In the genomic region with DNA sequence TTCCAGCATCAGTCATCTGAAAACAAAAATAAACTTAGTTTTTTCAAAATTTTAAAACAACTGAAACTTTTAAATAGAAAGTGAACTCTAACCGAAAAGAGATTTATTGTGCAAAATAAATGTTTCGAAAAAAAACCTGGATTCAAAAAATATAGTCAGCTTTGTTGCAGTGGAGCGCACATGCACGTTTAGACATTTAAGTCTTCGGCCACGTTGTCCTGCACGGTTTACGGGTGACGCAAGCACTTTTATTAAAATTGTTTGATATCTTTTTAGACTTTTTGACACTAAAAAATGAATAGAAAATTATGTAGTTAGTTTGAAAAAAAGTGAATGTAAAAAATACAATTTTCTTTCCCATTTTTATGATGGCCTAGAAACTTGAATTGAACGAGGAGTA, we compare ENCODE assay signal across 6 worm cellular contexts.
A peak's percentile ranks its signal among the peaks of the same experiment; 100 is the strongest.
TF ChIP-seq lines count a peak whose summit lies in the region.

TSS of gene ubh-4 (minus strand) at position 182 of the 400 bp plus-strand sequence.
TSS of gene algn-6 (plus strand) at position 387 of the 400 bp plus-strand sequence.

TF ChIP-seq in whole organism, L1 larva, 84 proteins besides CTCF, POLR2A, EP300 and RAD21 (continued from another document and continues in another):
- TF ChIP-seq snu-23 (GFP tag; optimal IDR thresholded peaks at IDR 0.05; lab: Kevin White, UChicago): peak; percentile 69
- peak; percentile 82 for TF ChIP-seq C16A3.4 (tag; optimal IDR thresholded peaks at IDR 0.05; lab: Kevin White, UChicago)
- no peak for TF ChIP-seq ets-5 (GFP tag; IDR thresholded peaks at IDR 0.05; lab: Robert Waterston, UW)
- no peak for TF ChIP-seq nhr-76 (tag; optimal IDR thresholded peaks at IDR 0.05; lab: Kevin White, UChicago)
- TF ChIP-seq egl-13 (tag; optimal IDR thresholded peaks at IDR 0.05; lab: Kevin White, UChicago): peak; percentile 13
- TF ChIP-seq nhr-85 (tag; lab: Kevin White, UChicago): peak; percentile 75
- TF ChIP-seq sptf-1 (tag; optimal IDR thresholded peaks at IDR 0.05; lab: Kevin White, UChicago): no peak
- TF ChIP-seq lin-39 (tag; optimal IDR thresholded peaks at IDR 0.05; lab: Kevin White, UChicago): no peak
- peak; percentile 34 for TF ChIP-seq isw-1 (GFP tag; IDR thresholded peaks at IDR 0.05; lab: Robert Waterston, UW)
- no peak for TF ChIP-seq mef-2 (tag; optimal IDR thresholded peaks at IDR 0.05; lab: Kevin White, UChicago)
- no peak for TF ChIP-seq lin-13 (GFP tag; optimal IDR thresholded peaks at IDR 0.05; lab: Kevin White, UChicago)
- TF ChIP-seq ceh-63 (GFP tag; optimal IDR thresholded peaks at IDR 0.05; lab: Kevin White, UChicago): no peak
- TF ChIP-seq nhr-20 (tag; optimal IDR thresholded peaks at IDR 0.05; lab: Kevin White, UChicago): peak; percentile 72
- TF ChIP-seq fos-1 (tag; optimal IDR thresholded peaks at IDR 0.05; lab: Kevin White, UChicago): no peak
- TF ChIP-seq unc-62 (GFP tag; optimal IDR thresholded peaks at IDR 0.05; lab: Kevin White, UChicago): no peak
- no peak for TF ChIP-seq alr-1 (tag; optimal IDR thresholded peaks at IDR 0.05; lab: Kevin White, UChicago; ENCODE audit: borderline replicate concordance)
- TF ChIP-seq skn-1 (tag; optimal IDR thresholded peaks at IDR 0.05; lab: Kevin White, UChicago): peak; percentile 31
- TF ChIP-seq lin-14 (GFP tag; optimal IDR thresholded peaks at IDR 0.05; lab: Kevin White, UChicago): peak; percentile 76
- peak in 1 of 2 experiments; percentile 17 for TF ChIP-seq mdl-1 (tag; optimal IDR thresholded peaks at IDR 0.05; lab: Kevin White, UChicago)
- no peak for TF ChIP-seq nhr-11 (tag; optimal IDR thresholded peaks at IDR 0.05; lab: Kevin White, UChicago)
- TF ChIP-seq pag-3 (tag; optimal IDR thresholded peaks at IDR 0.05; lab: Kevin White, UChicago; ENCODE audit: borderline replicate concordance, insufficient read depth): no peak

TF ChIP-seq in whole organism, L2 larva, 48 proteins besides CTCF, POLR2A, EP300 and RAD21 (continued from another document):
- TF ChIP-seq nhr-10 (tag; optimal IDR thresholded peaks at IDR 0.05; lab: Kevin White, UChicago): no peak
- TF ChIP-seq crh-2 (tag; optimal IDR thresholded peaks at IDR 0.05; lab: Kevin White, UChicago): peak; percentile 62
- no peak for TF ChIP-seq nhr-12 (tag; optimal IDR thresholded peaks at IDR 0.05; lab: Kevin White, UChicago)
- TF ChIP-seq fos-1 (tag; optimal IDR thresholded peaks at IDR 0.05; lab: Kevin White, UChicago): peak; percentile 45
- TF ChIP-seq R02D3.7 (tag; optimal IDR thresholded peaks at IDR 0.05; lab: Kevin White, UChicago): no peak
- peak; percentile 61 for TF ChIP-seq nhr-129 (tag; optimal IDR thresholded peaks at IDR 0.05; lab: Kevin White, UChicago)
- peak; percentile 57 to 96 for TF ChIP-seq lsy-2 (tag; optimal IDR thresholded peaks at IDR 0.05; lab: Kevin White, UChicago)
- TF ChIP-seq C34F6.9 (tag; optimal IDR thresholded peaks at IDR 0.05; lab: Kevin White, UChicago): peak; percentile 86
- peak; percentile 53 for TF ChIP-seq skn-1 (tag; optimal IDR thresholded peaks at IDR 0.05; lab: Kevin White, UChicago)
- peak; percentile 6 for TF ChIP-seq lin-13 (GFP tag; optimal IDR thresholded peaks at IDR 0.05; lab: Kevin White, UChicago)
- TF ChIP-seq nhr-6 (tag; optimal IDR thresholded peaks at IDR 0.05; lab: Kevin White, UChicago): no peak
- TF ChIP-seq zag-1 (tag; optimal IDR thresholded peaks at IDR 0.05; lab: Kevin White, UChicago): no peak
- TF ChIP-seq gmeb-1 (tag; optimal IDR thresholded peaks at IDR 0.05; lab: Kevin White, UChicago): peak; percentile 59

TF ChIP-seq in whole organism, L3 larva, 47 proteins besides CTCF, POLR2A, EP300 and RAD21 (continued from another document):
- TF ChIP-seq nhr-23 (tag; optimal IDR thresholded peaks at IDR 0.05; lab: Kevin White, UChicago) (peak; percentile 50), ztf-11 (tag; optimal IDR thresholded peaks at IDR 0.05; lab: Kevin White, UChicago) (no peak), nhr-28 (tag; optimal IDR thresholded peaks at IDR 0.05; lab: Kevin White, UChicago) (no peak), tbx-2 (tag; optimal IDR thresholded peaks at IDR 0.05; lab: Kevin White, UChicago) (no peak), nhr-43 (tag; optimal IDR thresholded peaks at IDR 0.05; lab: Kevin White, UChicago; ENCODE audit: poor library complexity, severe bottlenecking) (peak; percentile 75), elt-3 (tag; optimal IDR thresholded peaks at IDR 0.05; lab: Kevin White, UChicago) (no peak), hmg-11 (tag; optimal IDR thresholded peaks at IDR 0.05; lab: Kevin White, UChicago) (no peak), ceh-82 (tag; optimal IDR thresholded peaks at IDR 0.05; lab: Kevin White, UChicago) (no peak), elt-2 (tag; optimal IDR thresholded peaks at IDR 0.05; lab: Kevin White, UChicago) (peak; percentile 34), nhr-76 (tag; optimal IDR thresholded peaks at IDR 0.05; lab: Kevin White, UChicago) (no peak), aly-2 (tag; optimal IDR thresholded peaks at IDR 0.05; lab: Kevin White, UChicago) (no peak), R02D3.7 (tag; optimal IDR thresholded peaks at IDR 0.05; lab: Kevin White, UChicago) (no peak), skn-1 (tag; optimal IDR thresholded peaks at IDR 0.05; lab: Kevin White, UChicago) (no peak), ztf-4 (tag; optimal IDR thresholded peaks at IDR 0.05; lab: Kevin White, UChicago) (no peak), nfya-1 (tag; optimal IDR thresholded peaks at IDR 0.05; lab: Kevin White, UChicago; ENCODE audit: insufficient read depth) (peak; percentile 72), pqm-1 (tag; optimal IDR thresholded peaks at IDR 0.05; lab: Kevin White, UChicago) (peak; percentile 15), lin-39 (tag; optimal IDR thresholded peaks at IDR 0.05; lab: Kevin White, UChicago) (no peak), nhr-11 (tag; optimal IDR thresholded peaks at IDR 0.05; lab: Kevin White, UChicago) (no peak), mml-1 (tag; optimal IDR thresholded peaks at IDR 0.05; lab: Kevin White, UChicago) (no peak), ceh-28 (tag; optimal IDR thresholded peaks at IDR 0.05; lab: Kevin White, UChicago) (no peak), nhr-67 (tag; optimal IDR thresholded peaks at IDR 0.05; lab: Kevin White, UChicago) (no peak), lsy-12 (tag; optimal IDR thresholded peaks at IDR 0.05; lab: Kevin White, UChicago) (no peak), ceh-9 (tag; optimal IDR thresholded peaks at IDR 0.05; lab: Kevin White, UChicago) (no peak)

TF ChIP-seq in whole organism, L4 larva, 104 proteins besides CTCF, POLR2A, EP300 and RAD21 (continued from another document and continues in another):
- TF ChIP-seq mdl-1 (tag; optimal IDR thresholded peaks at IDR 0.05; lab: Kevin White, UChicago): no peak
- peak; percentile 36 for TF ChIP-seq rbr-2 (tag; optimal IDR thresholded peaks at IDR 0.05; lab: Kevin White, UChicago)
- TF ChIP-seq mxl-3 (GFP tag; optimal IDR thresholded peaks at IDR 0.05; lab: Kevin White, UChicago): peak; percentile 38
- no peak for TF ChIP-seq aha-1 (tag; lab: Kevin White, UChicago)
- no peak for TF ChIP-seq zag-1 (tag; optimal IDR thresholded peaks at IDR 0.05; lab: Kevin White, UChicago)
- no peak for TF ChIP-seq F44E2.7 (GFP tag; IDR thresholded peaks at IDR 0.05; lab: Robert Waterston, UW)
- TF ChIP-seq sdz-12 (GFP tag; optimal IDR thresholded peaks at IDR 0.05; lab: Kevin White, UChicago): no peak
- no peak for TF ChIP-seq ceh-44 (GFP tag; IDR thresholded peaks at IDR 0.05; lab: Robert Waterston, UW)
- TF ChIP-seq dmd-8 (GFP tag; IDR thresholded peaks at IDR 0.05; lab: Robert Waterston, UW): no peak
- TF ChIP-seq tag-97 (GFP tag; IDR thresholded peaks at IDR 0.05; lab: Robert Waterston, UW): no peak
- no peak for TF ChIP-seq ceh-82 (tag; optimal IDR thresholded peaks at IDR 0.05; lab: Kevin White, UChicago)
- TF ChIP-seq Y75B8A.6 (GFP tag; IDR thresholded peaks at IDR 0.05; lab: Robert Waterston, UW): no peak
- TF ChIP-seq pha-4 (GFP tag; IDR thresholded peaks at IDR 0.05; lab: Robert Waterston, UW): no peak
- peak; percentile 8 for TF ChIP-seq pha-4 (tag; optimal IDR thresholded peaks at IDR 0.05; lab: Kevin White, UChicago)
- TF ChIP-seq daf-16 (GFP tag; optimal IDR thresholded peaks at IDR 0.05; lab: Kevin White, UChicago): no peak
- peak; percentile 38 for TF ChIP-seq daf-16 (tag; optimal IDR thresholded peaks at IDR 0.05; lab: Kevin White, UChicago)
- no peak for TF ChIP-seq cey-2 (tag; optimal IDR thresholded peaks at IDR 0.05; lab: Kevin White, UChicago; ENCODE audit: borderline replicate concordance, insufficient read depth)
- no peak for TF ChIP-seq F37D6.2 (tag; optimal IDR thresholded peaks at IDR 0.05; lab: Kevin White, UChicago)
- no peak for TF ChIP-seq attf-4 (tag; optimal IDR thresholded peaks at IDR 0.05; lab: Kevin White, UChicago)
- no peak for TF ChIP-seq lir-3 (tag; optimal IDR thresholded peaks at IDR 0.05; lab: Kevin White, UChicago)
- TF ChIP-seq unc-130 (GFP tag; optimal IDR thresholded peaks at IDR 0.05; lab: Kevin White, UChicago): peak; percentile 96
- no peak for TF ChIP-seq D1046.2 (GFP tag; IDR thresholded peaks at IDR 0.05; lab: Robert Waterston, UW)
- peak; percentile 27; the same call in 1 of the 2 replicates for TF ChIP-seq dmd-6 (GFP tag; IDR thresholded peaks at IDR 0.05; lab: Robert Waterston, UW)
- no peak for TF ChIP-seq skn-1 (tag; optimal IDR thresholded peaks at IDR 0.05; lab: Kevin White, UChicago)
- TF ChIP-seq nhr-28 (tag; optimal IDR thresholded peaks at IDR 0.05; lab: Kevin White, UChicago): peak; percentile 65
- TF ChIP-seq mxl-2 (GFP tag; conservative IDR thresholded peaks at IDR 0.05; lab: Robert Waterston, UW): no peak
- no peak for TF ChIP-seq ceh-28 (tag; optimal IDR thresholded peaks at IDR 0.05; lab: Kevin White, UChicago)

TF ChIP-seq in whole organism, late embryonic, 69 proteins besides CTCF, POLR2A, EP300 and RAD21 (continued from another document):
- peak; percentile 21 for TF ChIP-seq nfya-1 (tag; optimal IDR thresholded peaks at IDR 0.05; lab: Kevin White, UChicago)
- peak; percentile 30 for TF ChIP-seq ref-2 (tag; optimal IDR thresholded peaks at IDR 0.05; lab: Kevin White, UChicago)
- TF ChIP-seq elt-2 (tag; optimal IDR thresholded peaks at IDR 0.05; lab: Kevin White, UChicago): peak; percentile 35

TF ChIP-seq in whole organism, young adult, 124 proteins besides CTCF, POLR2A, EP300 and RAD21 (continued from another document and continues in another):
- TF ChIP-seq bed-1 (GFP tag; IDR thresholded peaks at IDR 0.05; lab: Robert Waterston, UW): no peak
- TF ChIP-seq nfya-2 (GFP tag; IDR thresholded peaks at IDR 0.05; lab: Robert Waterston, UW): no peak
- TF ChIP-seq F22D6.2 (tag; optimal IDR thresholded peaks at IDR 0.05; lab: Kevin White, UChicago): no peak
- no peak for TF ChIP-seq die-1 (tag; optimal IDR thresholded peaks at IDR 0.05; lab: Kevin White, UChicago)
- no peak for TF ChIP-seq F55B11.4 (tag; optimal IDR thresholded peaks at IDR 0.05; lab: Kevin White, UChicago; ENCODE audit: borderline replicate concordance, insufficient read depth)
- no peak for TF ChIP-seq ceh-58 (GFP tag; IDR thresholded peaks at IDR 0.05; lab: Robert Waterston, UW)
- no peak for TF ChIP-seq aptf-3 (GFP tag; IDR thresholded peaks at IDR 0.05; lab: Robert Waterston, UW)
- TF ChIP-seq F10E7.11 (tag; optimal IDR thresholded peaks at IDR 0.05; lab: Kevin White, UChicago): no peak
- TF ChIP-seq F52B5.7 (tag; optimal IDR thresholded peaks at IDR 0.05; lab: Kevin White, UChicago): no peak
- TF ChIP-seq lin-54 (GFP tag; optimal IDR thresholded peaks at IDR 0.05; lab: Kevin White, UChicago): peak; percentile 72
- TF ChIP-seq dpl-1 (GFP tag; optimal IDR thresholded peaks at IDR 0.05; lab: Kevin White, UChicago): peak; percentile 21
- no peak for TF ChIP-seq nfya-1 (tag; optimal IDR thresholded peaks at IDR 0.05; lab: Kevin White, UChicago; ENCODE audit: borderline replicate concordance, insufficient read depth)
- TF ChIP-seq hmg-20 (GFP tag; IDR thresholded peaks at IDR 0.05; lab: Robert Waterston, UW): no peak
- no peak for TF ChIP-seq lag-1 (GFP tag; IDR thresholded peaks at IDR 0.05; lab: Robert Waterston, UW)
- TF ChIP-seq attf-3 (GFP tag; conservative IDR thresholded peaks at IDR 0.05; lab: Robert Waterston, UW): peak; percentile 78
- no peak for TF ChIP-seq ceh-100 (GFP tag; IDR thresholded peaks at IDR 0.05; lab: Robert Waterston, UW)
- TF ChIP-seq ccch-3 (GFP tag; optimal IDR thresholded peaks at IDR 0.05; lab: Kevin White, UChicago): no peak
- peak; percentile 48 for TF ChIP-seq efl-1 (GFP tag; optimal IDR thresholded peaks at IDR 0.05; lab: Kevin White, UChicago)
- TF ChIP-seq mes-4 (tag; optimal IDR thresholded peaks at IDR 0.05; lab: Kevin White, UChicago): no peak
- no peak for TF ChIP-seq Y56A3A.18 (GFP tag; IDR thresholded peaks at IDR 0.05; lab: Robert Waterston, UW)
- 0 out of 2 replicates have a peak, but pooled peaks have one; percentile 60 for TF ChIP-seq ztf-28 (GFP tag; IDR thresholded peaks at IDR 0.05; lab: Robert Waterston, UW)
- no peak for TF ChIP-seq tbx-9 (tag; optimal IDR thresholded peaks at IDR 0.05; lab: Kevin White, UChicago; ENCODE audit: borderline replicate concordance)
- TF ChIP-seq lsl-1 (GFP tag; optimal IDR thresholded peaks at IDR 0.05; lab: Kevin White, UChicago): peak; percentile 87
- no peak for TF ChIP-seq snpc-1.1 (tag; optimal IDR thresholded peaks at IDR 0.05; lab: Kevin White, UChicago; ENCODE audit: insufficient read depth)
- TF ChIP-seq somi-1 (GFP tag; optimal IDR thresholded peaks at IDR 0.05; lab: Kevin White, UChicago): no peak
- TF ChIP-seq lsy-27 (tag; optimal IDR thresholded peaks at IDR 0.05; lab: Kevin White, UChicago; ENCODE audit: borderline replicate concordance, insufficient read depth): no peak
- no peak for TF ChIP-seq ztf-3 (GFP tag; optimal IDR thresholded peaks at IDR 0.05; lab: Kevin White, UChicago)
- peak; percentile 25 for TF ChIP-seq xnd-1 (tag; optimal IDR thresholded peaks at IDR 0.05; lab: Kevin White, UChicago)
- 0 out of 2 replicates have a peak, but pooled peaks have one; percentile 24 for TF ChIP-seq rcor-1 (GFP tag; IDR thresholded peaks at IDR 0.05; lab: Robert Waterston, UW)
- no peak for TF ChIP-seq F57C9.4 (tag; optimal IDR thresholded peaks at IDR 0.05; lab: Kevin White, UChicago)
- TF ChIP-seq let-607 (tag; optimal IDR thresholded peaks at IDR 0.05; lab: Kevin White, UChicago): no peak
- no peak for TF ChIP-seq him-1 (tag; optimal IDR thresholded peaks at IDR 0.05; lab: Kevin White, UChicago)
- TF ChIP-seq gei-17 (GFP tag; optimal IDR thresholded peaks at IDR 0.05; lab: Kevin White, UChicago): no peak
- no peak for TF ChIP-seq F57A8.1 (GFP tag; optimal IDR thresholded peaks at IDR 0.05; lab: Kevin White, UChicago)
- no peak for TF ChIP-seq nhr-90 (tag; optimal IDR thresholded peaks at IDR 0.05; lab: Kevin White, UChicago)
- peak; percentile 32 for TF ChIP-seq madf-10 (tag; optimal IDR thresholded peaks at IDR 0.05; lab: Kevin White, UChicago)
- no peak for TF ChIP-seq tlf-1 (GFP tag; optimal IDR thresholded peaks at IDR 0.05; lab: Kevin White, UChicago)
- TF ChIP-seq tbp1 (GFP tag; optimal IDR thresholded peaks at IDR 0.05; lab: Kevin White, UChicago): peak; percentile 44
- no peak for TF ChIP-seq nhr-120 (GFP tag; IDR thresholded peaks at IDR 0.05; lab: Robert Waterston, UW)
- TF ChIP-seq hlh-26 (GFP tag; conservative IDR thresholded peaks at IDR 0.05; lab: Robert Waterston, UW): no peak
- TF ChIP-seq snpc-4 (GFP tag; optimal IDR thresholded peaks at IDR 0.05; lab: Kevin White, UChicago): no peak
- peak; percentile 24 to 40 (median 29) for TF ChIP-seq snpc-4 (tag; optimal IDR thresholded peaks at IDR 0.05; lab: Kevin White, UChicago)
- TF ChIP-seq Y53G8AR.9 (GFP tag; conservative IDR thresholded peaks at IDR 0.05; lab: Robert Waterston, UW): no peak
- TF ChIP-seq Y79H2A.3 (GFP tag; conservative IDR thresholded peaks at IDR 0.05; lab: Robert Waterston, UW): 0 out of 2 replicates have a peak, but pooled peaks have one; percentile 24
- TF ChIP-seq lin-26 (GFP tag; IDR thresholded peaks at IDR 0.05; lab: Robert Waterston, UW): no peak
- 0 out of 2 replicates have a peak, but pooled peaks have one; percentile 13 for TF ChIP-seq egl-44 (GFP tag; IDR thresholded peaks at IDR 0.05; lab: Robert Waterston, UW)
- peak; percentile 31; the same call in 1 of the 2 replicates for TF ChIP-seq aptf-2 (GFP tag; conservative IDR thresholded peaks at IDR 0.05; lab: Robert Waterston, UW)
- no peak for TF ChIP-seq let-526 (GFP tag; IDR thresholded peaks at IDR 0.05; lab: Robert Waterston, UW)
- TF ChIP-seq nhr-27 (tag; optimal IDR thresholded peaks at IDR 0.05; lab: Kevin White, UChicago): no peak
- TF ChIP-seq madf-8 (GFP tag; conservative IDR thresholded peaks at IDR 0.05; lab: Robert Waterston, UW): peak; percentile 32; the same call in 1 of the 2 replicates
